Worm (Caenorhabditis elegans) whole organism, young adult: ENCODE data around the gene natb-1.

ENCODE experiments used
- D2030.7 ChIP-seq: fragments of 200-800 bp; sonication (Bioruptor generic); IDR thresholded peaks from 2 replicates; pipeline ENCODE4 v1.3.6; 2022; ENCODE audit warnings: missing genetic modification reagents, missing genetic modification characterization, missing compliant biosample characterization
- F10E7.11 ChIP-seq: sonication (generic microtip); optimal IDR thresholded peaks from 2 replicates; lab custom pipeline; 2017; ENCODE audit warnings: mild to moderate bottlenecking, missing genetic modification characterization, moderate library complexity, missing compliant biosample characterization
- F55B11.4 ChIP-seq: sonication (generic microtip); optimal IDR thresholded peaks from 2 replicates; lab custom pipeline; 2016; ENCODE audit warnings: missing compliant biosample characterization, missing genetic modification characterization, borderline replicate concordance; ENCODE audit not compliant: insufficient read depth
- T26A5.8 ChIP-seq: sonication (generic microtip); optimal IDR thresholded peaks from 2 replicates; lab custom pipeline; 2016; ENCODE audit warnings: missing genetic modification characterization, missing compliant biosample characterization
- Y53G8AR.9 ChIP-seq: fragments of 200-800 bp; sonication (Bioruptor generic); conservative IDR thresholded peaks from 2 replicates; pipeline ENCODE4 v1.3.6; 2022; ENCODE audit warnings: missing genetic modification reagents, missing genetic modification characterization, missing compliant biosample characterization
- Y79H2A.3 ChIP-seq: fragments of 200-800 bp; sonication (Bioruptor generic); conservative IDR thresholded peaks from 2 replicates; pipeline ENCODE4 v1.3.6; 2022; ENCODE audit warnings: missing genetic modification reagents, missing genetic modification characterization, missing compliant biosample characterization
- aptf-2 ChIP-seq: fragments of 200-800 bp; sonication (Bioruptor generic); conservative IDR thresholded peaks from 2 replicates; pipeline ENCODE4 v1.3.6; 2022; ENCODE audit warnings: missing genetic modification reagents, missing genetic modification characterization, missing compliant biosample characterization
- attf-5 ChIP-seq: fragments of 200-800 bp; sonication (Bioruptor generic); optimal IDR thresholded peaks from 2 replicates; lab custom pipeline; 2018; ENCODE audit warnings: mild to moderate bottlenecking, missing genetic modification characterization, missing compliant biosample characterization
- ccch-3 ChIP-seq: fragments of 200-800 bp; sonication (Bioruptor generic); optimal IDR thresholded peaks from 2 replicates; lab custom pipeline; 2018; ENCODE audit warnings: mild to moderate bottlenecking, missing genetic modification characterization, missing compliant biosample characterization
- cebp-1 ChIP-seq, 2 experiments: fragments of 200-800 bp in 1 of 2; sonication (Bioruptor generic) in 1 of 2; sonication (generic microtip) in 1 of 2; IDR thresholded peaks in 1 of 2; optimal IDR thresholded peaks in 1 of 2; 2 replicates each; pipeline versions ENCODE4 v1.3.6 to Lab custom; 2017 to 2022; ENCODE audit warnings: missing compliant biosample characterization in 2 of 2, missing genetic modification characterization in 2 of 2, mild to moderate bottlenecking in 1 of 2, missing genetic modification reagents in 1 of 2, moderate library complexity in 1 of 2
- ceh-27 ChIP-seq: fragments of 200-800 bp; sonication (Bioruptor generic); optimal IDR thresholded peaks from 2 replicates; lab custom pipeline; 2018; ENCODE audit warnings: mild to moderate bottlenecking, missing genetic modification characterization, moderate library complexity, missing compliant biosample characterization
- ceh-58 ChIP-seq: fragments of 200-800 bp; sonication (Bioruptor generic); IDR thresholded peaks from 2 replicates; pipeline ENCODE4 v1.3.6; 2022; ENCODE audit warnings: missing genetic modification characterization, missing compliant biosample characterization
- ceh-79 ChIP-seq: sonication (generic microtip); optimal IDR thresholded peaks from 2 replicates; lab custom pipeline; 2017; ENCODE audit warnings: mild to moderate bottlenecking, missing genetic modification characterization, missing compliant biosample characterization
- chd-7 ChIP-seq: sonication (generic microtip); optimal IDR thresholded peaks from 2 replicates; lab custom pipeline; 2016; ENCODE audit warnings: mild to moderate bottlenecking, missing genetic modification characterization, moderate library complexity, missing compliant biosample characterization
- efl-1 ChIP-seq: fragments of 150-350 bp; optimal IDR thresholded peaks from 2 replicates; lab custom pipeline; 2014; ENCODE audit warnings: missing biosample characterization, missing genetic modification reagents, missing genetic modification characterization
- ekl-4 ChIP-seq: fragments of 200-800 bp; sonication (Bioruptor generic); IDR thresholded peaks from 2 replicates; pipeline ENCODE4 v1.3.6; 2022; ENCODE audit warnings: missing genetic modification reagents, missing genetic modification characterization, missing compliant biosample characterization
- ets-4 ChIP-seq: fragments of 200-800 bp; sonication (Bioruptor generic); optimal IDR thresholded peaks from 2 replicates; lab custom pipeline; 2018; ENCODE audit warnings: mild to moderate bottlenecking, missing genetic modification characterization, missing compliant biosample characterization
- fkh-3 ChIP-seq: sonication (generic microtip); optimal IDR thresholded peaks from 2 replicates; lab custom pipeline; 2016; ENCODE audit warnings: mild to moderate bottlenecking, missing genetic modification characterization, missing compliant biosample characterization
- gei-17 ChIP-seq: fragments of 200-800 bp; sonication (Bioruptor generic); optimal IDR thresholded peaks from 2 replicates; lab custom pipeline; 2018; ENCODE audit warnings: mild to moderate bottlenecking, missing genetic modification characterization, missing compliant biosample characterization
- hmg-20 ChIP-seq: fragments of 200-800 bp; sonication (Bioruptor generic); IDR thresholded peaks from 2 replicates; pipeline ENCODE4 v1.3.6; 2022; ENCODE audit warnings: missing genetic modification reagents, missing genetic modification characterization, missing compliant biosample characterization
- hrde-1 ChIP-seq: sonication (generic microtip); optimal IDR thresholded peaks from 2 replicates; lab custom pipeline; 2016; ENCODE audit warnings: missing genetic modification characterization, mild to moderate bottlenecking, missing compliant biosample characterization, moderate library complexity, missing genotype, missing genetic modification reagents, borderline replicate concordance
- let-526 ChIP-seq: fragments of 200-800 bp; sonication (Bioruptor generic); IDR thresholded peaks from 2 replicates; pipeline ENCODE4 v1.3.6; 2022; ENCODE audit warnings: missing genetic modification reagents, missing genetic modification characterization, missing compliant biosample characterization
- lin-26 ChIP-seq: fragments of 200-800 bp; sonication (Bioruptor generic); IDR thresholded peaks from 2 replicates; pipeline ENCODE4 v1.3.6; 2022; ENCODE audit warnings: missing genetic modification reagents, missing genetic modification characterization, missing compliant biosample characterization
- lin-35 ChIP-seq, 3 experiments: fragments of 150-350 bp in 2 of 3; sonication (generic microtip) in 1 of 3; optimal IDR thresholded peaks; 2 replicates each; lab custom pipeline; 2014 to 2018; ENCODE audit warnings: missing biosample characterization in 3 of 3, missing genetic modification characterization in 3 of 3, missing genetic modification reagents in 3 of 3
- lin-40 ChIP-seq: sonication (generic microtip); optimal IDR thresholded peaks from 2 replicates; lab custom pipeline; 2016; ENCODE audit warnings: missing genetic modification characterization, mild to moderate bottlenecking, missing compliant biosample characterization, missing genotype, missing genetic modification reagents
- lin-54 ChIP-seq: fragments of 200-800 bp; sonication (Bioruptor generic); optimal IDR thresholded peaks from 2 replicates; lab custom pipeline; 2018; ENCODE audit warnings: mild to moderate bottlenecking, missing genetic modification characterization, missing compliant biosample characterization
- lir-1 ChIP-seq: fragments of 200-800 bp; sonication (Bioruptor generic); conservative IDR thresholded peaks from 2 replicates; pipeline ENCODE4 v1.3.6; 2022; ENCODE audit warnings: missing genetic modification reagents, missing genetic modification characterization, missing compliant biosample characterization
- lsl-1 ChIP-seq: fragments of 200-800 bp; sonication (Bioruptor generic); optimal IDR thresholded peaks from 2 replicates; lab custom pipeline; 2018; ENCODE audit warnings: mild to moderate bottlenecking, missing genetic modification characterization, moderate library complexity, missing compliant biosample characterization
- madf-3 ChIP-seq: fragments of 200-800 bp; sonication (Bioruptor generic); IDR thresholded peaks from 2 replicates; pipeline ENCODE4 v1.3.6; 2022; ENCODE audit warnings: missing genetic modification reagents, missing genetic modification characterization, missing compliant biosample characterization
- mel-28 ChIP-seq: sonication (generic microtip); optimal IDR thresholded peaks from 2 replicates; lab custom pipeline; 2016; ENCODE audit warnings: borderline replicate concordance, mild to moderate bottlenecking, missing genetic modification characterization, missing compliant biosample characterization
- mes-4 ChIP-seq: sonication (generic microtip); optimal IDR thresholded peaks from 2 replicates; lab custom pipeline; 2016; ENCODE audit warnings: missing genotype, missing genetic modification characterization, missing compliant biosample characterization
- mxl-1 ChIP-seq: sonication (generic microtip); optimal IDR thresholded peaks from 2 replicates; lab custom pipeline; 2016; ENCODE audit warnings: missing genetic modification characterization, missing compliant biosample characterization
- nfya-1 ChIP-seq: sonication (generic microtip); optimal IDR thresholded peaks from 2 replicates; lab custom pipeline; 2017; ENCODE audit warnings: antibody characterized with exemption, missing compliant biosample characterization, missing genetic modification characterization, borderline replicate concordance; ENCODE audit not compliant: insufficient read depth
- pha-4 ChIP-seq: fragments of 150-350 bp; sonication (generic microtip); optimal IDR thresholded peaks from 2 replicates; lab custom pipeline; 2014; ENCODE audit warnings: missing biosample characterization, missing genetic modification reagents, missing genetic modification characterization
- rcor-1 ChIP-seq: fragments of 200-800 bp; sonication (Bioruptor generic); IDR thresholded peaks from 2 replicates; pipeline ENCODE4 v1.3.6; 2022; ENCODE audit warnings: missing genetic modification reagents, missing genetic modification characterization, missing compliant biosample characterization
- rpc-1 ChIP-seq, 2 experiments: fragments of 150-350 bp in 1 of 2; sonication (generic microtip) in 1 of 2; optimal IDR thresholded peaks; 2 replicates each; lab custom pipeline; 2014 to 2018; ENCODE audit warnings: missing biosample characterization in 1 of 2, missing genetic modification characterization in 1 of 2, missing genetic modification reagents in 1 of 2, missing genotype in 1 of 2
- snpc-1.1 ChIP-seq: sonication (generic microtip); optimal IDR thresholded peaks from 2 replicates; lab custom pipeline; 2017; ENCODE audit warnings: missing genetic modification characterization, mild to moderate bottlenecking, missing compliant biosample characterization, antibody characterized with exemption, moderate library complexity, missing genotype, missing genetic modification reagents; ENCODE audit not compliant: insufficient read depth
- somi-1 ChIP-seq: fragments of 200-800 bp; sonication (Bioruptor generic); optimal IDR thresholded peaks from 2 replicates; lab custom pipeline; 2018; ENCODE audit warnings: mild to moderate bottlenecking, missing genetic modification characterization, missing compliant biosample characterization
- sptf-2 ChIP-seq: fragments of 200-800 bp; sonication (Bioruptor generic); optimal IDR thresholded peaks from 2 replicates; lab custom pipeline; 2018; ENCODE audit warnings: mild to moderate bottlenecking, missing genetic modification characterization, missing compliant biosample characterization
- unc-62 ChIP-seq: fragments of 150-350 bp; optimal IDR thresholded peaks from 2 replicates; lab custom pipeline; 2014; ENCODE audit warnings: missing biosample characterization, missing genetic modification reagents, missing genetic modification characterization
- ztf-18 ChIP-seq: sonication (generic microtip); optimal IDR thresholded peaks from 2 replicates; lab custom pipeline; 2016; ENCODE audit warnings: missing genotype, mild to moderate bottlenecking, missing genetic modification characterization, missing compliant biosample characterization
- ztf-26 ChIP-seq: sonication (generic microtip); optimal IDR thresholded peaks from 2 replicates; lab custom pipeline; 2017; ENCODE audit warnings: missing genetic modification characterization, missing compliant biosample characterization
- ztf-6 ChIP-seq: fragments of 200-800 bp; sonication (Bioruptor generic); IDR thresholded peaks from 2 replicates; pipeline ENCODE4 v1.3.6; 2022; ENCODE audit warnings: missing genetic modification reagents, missing genetic modification characterization, missing compliant biosample characterization

natb-1 gene

DNA sequence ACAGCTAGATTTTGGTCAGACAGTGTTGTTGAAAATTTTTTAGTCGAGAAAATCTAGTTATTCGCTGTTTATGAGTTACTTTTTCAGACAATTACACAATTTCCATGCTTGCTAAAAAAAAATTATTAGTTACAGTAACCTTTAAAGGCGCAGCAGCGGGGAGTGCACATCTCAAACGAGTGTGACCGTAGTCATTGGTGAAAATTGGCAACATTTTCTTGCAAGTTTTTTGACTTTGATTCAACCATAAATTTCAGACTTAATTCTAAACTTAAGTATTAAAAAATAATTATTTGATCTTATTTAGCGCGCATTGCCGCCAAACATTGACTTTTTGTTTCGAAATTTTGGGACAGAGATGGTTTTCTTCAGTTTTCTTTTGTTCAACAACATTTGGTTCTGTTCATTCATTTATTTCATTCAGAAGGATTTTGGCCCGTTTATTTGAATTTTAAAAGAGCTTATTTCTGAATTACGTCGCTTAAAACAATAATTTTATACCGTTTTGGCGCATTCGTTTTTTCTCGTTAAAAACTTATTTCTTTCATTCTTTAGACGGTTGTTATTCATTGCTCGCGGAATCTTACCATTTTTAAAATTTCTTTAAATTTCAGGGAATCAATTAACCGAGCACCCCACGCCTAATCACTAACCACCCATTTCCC lies 45.7 kb upstream of the natb-1 start, which contains the start of gene oma-2 (continued):
- TF ChIP-seq gei-17 (GFP tag; lab: Kevin White, UChicago): no peak
- TF ChIP-seq, all 124 proteins: peak for 34

DNA sequence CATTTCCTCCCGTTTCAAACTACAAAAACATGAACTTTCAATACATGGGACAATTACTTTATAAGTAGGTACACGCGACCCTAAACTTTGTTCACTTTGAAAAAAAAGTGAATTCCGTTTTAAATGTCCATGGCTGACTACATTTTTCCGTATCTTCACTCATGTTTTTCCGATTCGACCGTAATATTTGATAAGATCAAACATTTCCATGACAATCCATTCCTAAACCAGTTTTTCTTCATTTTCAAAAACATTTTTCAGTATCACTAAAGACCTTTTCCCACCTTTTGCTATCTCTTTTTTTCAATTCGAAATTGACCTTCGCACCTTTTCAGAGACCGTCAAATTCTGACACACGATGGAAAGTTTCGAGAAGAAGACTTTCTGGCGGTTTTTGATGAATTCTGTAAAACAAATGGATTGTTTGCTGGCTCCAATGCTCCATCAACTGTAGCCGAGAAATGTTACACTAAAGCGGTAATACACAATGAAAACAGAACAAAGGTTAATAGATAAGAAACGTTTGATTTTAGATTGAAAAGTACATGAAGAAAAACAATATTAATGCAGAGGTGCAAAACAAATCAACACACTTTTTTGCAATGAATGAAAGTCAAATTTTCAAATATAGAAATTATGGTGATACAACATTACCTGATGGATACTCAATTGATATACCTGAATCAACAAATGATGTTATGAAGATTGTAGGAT lies 44.4 kb upstream of the natb-1 start:
- TF ChIP-seq Y53G8AR.9 (GFP tag; lab: Robert Waterston, UW): no peak
- TF ChIP-seq Y79H2A.3 (GFP tag; lab: Robert Waterston, UW): no peak
- no peak for TF ChIP-seq lir-1 (GFP tag; lab: Robert Waterston, UW)
- TF ChIP-seq let-526 (GFP tag; lab: Robert Waterston, UW): no peak
- no peak for TF ChIP-seq ceh-79
- TF ChIP-seq madf-3 (GFP tag; lab: Robert Waterston, UW): no peak
- TF ChIP-seq mxl-1: no peak
- TF ChIP-seq unc-62 (GFP tag; lab: Kevin White, UChicago): no peak
- TF ChIP-seq lin-54 (GFP tag; lab: Kevin White, UChicago): no peak
- no peak for TF ChIP-seq lsl-1
- no peak for TF ChIP-seq ceh-27
- TF ChIP-seq ztf-18: no peak
- TF ChIP-seq lin-35 (GFP tag; optimal IDR thresholded peaks at IDR 0.05; lab: Kevin White, UChicago): no peak
- TF ChIP-seq aptf-2: no peak
- no peak for TF ChIP-seq attf-5
- TF ChIP-seq ekl-4: no peak
- no peak for TF ChIP-seq fkh-3 (tag; lab: Kevin White, UChicago)
- TF ChIP-seq hmg-20 (GFP tag; lab: Robert Waterston, UW): no peak
- no peak for TF ChIP-seq rpc-1 (optimal IDR thresholded peaks at IDR 0.05; lab: Kevin White, UChicago)
- no peak for TF ChIP-seq rpc-1 (tag; optimal IDR thresholded peaks at IDR 0.05; lab: Kevin White, UChicago)
- no peak for TF ChIP-seq F10E7.11

DNA sequence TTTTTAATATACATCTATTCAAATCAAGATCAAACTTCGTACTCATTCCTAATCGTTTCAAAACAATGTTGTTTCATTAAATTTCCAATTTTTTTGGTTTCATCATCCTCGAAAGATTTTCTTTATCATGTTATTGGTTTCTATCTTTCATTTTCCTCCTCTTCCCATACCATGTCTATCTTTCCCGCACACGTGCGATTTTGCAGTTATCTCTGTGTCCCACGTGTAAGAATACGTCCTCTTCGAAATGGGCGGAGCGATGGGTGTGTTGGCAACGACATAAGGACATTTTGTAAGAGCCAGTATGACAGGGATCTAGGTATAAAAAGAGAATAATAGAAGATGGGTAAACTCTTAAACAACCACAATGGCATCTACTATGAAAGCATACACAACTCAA lies 43.1 kb upstream of the natb-1 start, which contains the start of gene F43H9.4:
Gene F43H9.4 (plus strand): TSS at position 366 of the 400 bp plus-strand sequence.
- TF ChIP-seq mxl-1 (no peak), lsl-1 (no peak), ztf-26 (tag; lab: Kevin White, UChicago) (peak; percentile 9), ceh-58 (GFP tag; lab: Robert Waterston, UW) (no peak), ekl-4 (no peak), lin-54 (GFP tag; lab: Kevin White, UChicago) (no peak), Y79H2A.3 (GFP tag; lab: Robert Waterston, UW) (no peak), cebp-1 (GFP tag; IDR thresholded peaks at IDR 0.05; lab: Robert Waterston, UW) (no peak), cebp-1 (tag; optimal IDR thresholded peaks at IDR 0.05; lab: Kevin White, UChicago) (peak; percentile 55), hrde-1 (tag; lab: Kevin White, UChicago) (no peak), ztf-6 (GFP tag; lab: Robert Waterston, UW) (no peak), chd-7 (no peak), mes-4 (no peak), nfya-1 (no peak), somi-1 (GFP tag; lab: Kevin White, UChicago) (peak; percentile 71), lin-26 (GFP tag; lab: Robert Waterston, UW) (peak; percentile 11; the same call in 1 of the 2 replicates), efl-1 (no peak), lin-40 (tag; lab: Kevin White, UChicago) (peak; percentile 20), snpc-1.1 (tag; lab: Kevin White, UChicago) (no peak), rcor-1 (GFP tag; lab: Robert Waterston, UW) (no peak), F55B11.4 (tag; lab: Kevin White, UChicago) (no peak), sptf-2 (GFP tag; lab: Kevin White, UChicago) (no peak), pha-4 (tag; lab: Kevin White, UChicago) (no peak), mel-28 (tag; lab: Kevin White, UChicago) (no peak), ccch-3 (GFP tag; lab: Kevin White, UChicago) (no peak), ets-4 (GFP tag; lab: Kevin White, UChicago) (no peak), D2030.7 (GFP tag; lab: Robert Waterston, UW) (no peak), T26A5.8 (tag; lab: Kevin White, UChicago) (no peak)
